Fruit fly (Drosophila melanogaster): ENCODE results near the gene CG9837.

- no peak for TF ChIP-seq cnc (optimal IDR thresholded peaks at IDR 0.05)
- no peak for TF ChIP-seq CG33017 (tag; optimal IDR thresholded peaks at IDR 0.05)
- no peak for TF ChIP-seq CG1620 (GFP tag; optimal IDR thresholded peaks at IDR 0.05)
- TF ChIP-seq CG7045 (GFP tag; optimal IDR thresholded peaks at IDR 0.05): no peak
- no peak for TF ChIP-seq pad (GFP tag; optimal IDR thresholded peaks at IDR 0.05)
- TF ChIP-seq CG12768 (GFP tag; optimal IDR thresholded peaks at IDR 0.05): no peak
- TF ChIP-seq CG11617 (GFP tag; optimal IDR thresholded peaks at IDR 0.05): no peak
- TF ChIP-seq CG5204 (GFP tag; optimal IDR thresholded peaks at IDR 0.05): no peak
- no peak for TF ChIP-seq CG14711 (tag; optimal IDR thresholded peaks at IDR 0.05)
- no peak for TF ChIP-seq Clk (GFP tag; optimal IDR thresholded peaks at IDR 0.05)
- TF ChIP-seq Crg-1 (GFP tag; optimal IDR thresholded peaks at IDR 0.05): no peak
These were observed 44.3 kb upstream of the CG9837 start for dm6 chr3R:8857496-8858255.
